Worm (Caenorhabditis elegans): Measurements from ENCODE around the gene C25F9.16.

DNA sequence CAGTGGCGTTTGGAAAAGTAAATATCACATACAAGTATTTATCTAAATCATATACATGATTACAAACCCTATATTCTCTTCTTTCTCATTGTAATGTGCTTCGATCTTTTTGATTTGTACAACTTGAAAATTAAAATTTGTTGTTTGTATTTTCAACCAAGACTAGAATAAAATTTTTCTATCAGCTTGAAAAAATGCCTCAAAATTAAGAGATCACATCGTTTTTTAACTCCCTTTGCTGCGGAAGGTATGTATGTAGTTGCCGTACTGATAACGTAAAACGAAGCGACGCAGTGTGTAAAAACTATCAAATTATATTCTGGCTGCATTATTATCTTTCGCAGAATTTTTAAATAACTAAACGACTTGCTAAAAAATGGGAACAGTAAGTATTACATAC is 16.4 kb upstream of the C25F9.16 start, which contains the start of gene C25F9.15:
- TF ChIP-seq snpc-4 (tag; optimal IDR thresholded peaks at IDR 0.05): no peak
- TF ChIP-seq ceh-28 (tag; optimal IDR thresholded peaks at IDR 0.05): no peak
- no peak for TF ChIP-seq lin-39 (tag; optimal IDR thresholded peaks at IDR 0.05)
- TF ChIP-seq aly-2 (tag; optimal IDR thresholded peaks at IDR 0.05): no peak
- no peak for TF ChIP-seq egl-27 (tag; optimal IDR thresholded peaks at IDR 0.05)
- TF ChIP-seq fkh-10 (GFP tag; optimal IDR thresholded peaks at IDR 0.05): no peak
- TF ChIP-seq zag-1 (tag; optimal IDR thresholded peaks at IDR 0.05): no peak
- no peak for TF ChIP-seq ama-1 (optimal IDR thresholded peaks at IDR 0.05)

Data from whole organism, L3 larva.